Fruit fly (Drosophila melanogaster): Measurements from ENCODE around the gene Sgsf.

DNA sequence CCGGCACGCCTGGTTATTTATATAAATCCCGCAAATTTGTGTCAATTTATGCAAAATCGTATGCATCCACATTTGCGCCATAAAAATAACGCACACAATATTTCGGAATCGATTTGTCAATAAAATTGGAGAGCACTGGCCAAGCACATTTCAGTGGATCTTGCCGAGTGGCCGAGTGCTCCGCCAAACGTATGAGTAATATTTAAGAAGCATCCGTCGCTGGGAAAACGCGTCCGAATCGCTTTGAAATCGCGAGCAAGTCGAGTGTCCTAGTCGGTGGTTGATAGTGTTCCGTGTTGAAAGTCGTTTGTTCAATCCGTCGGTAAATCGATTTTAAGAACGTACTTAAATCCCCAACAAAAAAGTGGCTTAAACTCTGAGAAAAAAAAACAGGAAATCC, 45.5 kb downstream of the Sgsf start, which contains the start of gene CG33098:
- TF ChIP-seq Ets21C (GFP tag; optimal IDR thresholded peaks at IDR 0.05) (no peak), Met (GFP tag; optimal IDR thresholded peaks at IDR 0.05) (no peak), CG8319 (GFP tag; optimal IDR thresholded peaks at IDR 0.05) (no peak), cyc (GFP tag; optimal IDR thresholded peaks at IDR 0.05) (no peak), Eip78C (GFP tag) (no peak), spab (GFP tag; optimal IDR thresholded peaks at IDR 0.05) (no peak), CG16779 (tag; optimal IDR thresholded peaks at IDR 0.05) (no peak), CG4318 (GFP tag; optimal IDR thresholded peaks at IDR 0.05) (no peak), Sox102F (GFP tag; optimal IDR thresholded peaks at IDR 0.05) (no peak), CG11294 (GFP tag; IDR thresholded peaks at IDR 0.05) (no peak), pdm3 (GFP tag; optimal IDR thresholded peaks at IDR 0.05) (no peak), eg (GFP tag; IDR thresholded peaks at IDR 0.05) (no peak)

Data from whole organism, prepupa.